Fruit fly (Drosophila melanogaster) whole organism, embryonic: ENCODE results near the gene CG17177.

ENCODE experiments used
- Bgb ChIP-seq: fragments of 200-800 bp; sonication (Bioruptor generic); IDR thresholded peaks from 2 replicates; pipeline ENCODE4 v1.3.6; 2022; ENCODE audit warnings: missing biosample characterization, missing genetic modification characterization; ENCODE audit not compliant: partially characterized antibody
- CG10267 ChIP-seq: fragments of 200-800 bp; sonication (Bioruptor generic); optimal IDR thresholded peaks from 2 replicates; lab custom pipeline; 2018; ENCODE audit warnings: missing biosample characterization, mild to moderate bottlenecking, missing genetic modification characterization, moderate library complexity
- CG11456 ChIP-seq: fragments of 200-800 bp; sonication (Bioruptor generic); IDR thresholded peaks from 3 replicates; pipeline ENCODE4 v1.3.6; 2022; ENCODE audit warnings: missing biosample characterization, missing genetic modification characterization
- CG11504 ChIP-seq: fragments of 200-800 bp; sonication (Bioruptor generic); optimal IDR thresholded peaks from 3 replicates; lab custom pipeline; 2019; ENCODE audit warnings: missing biosample characterization, mild to moderate bottlenecking, missing genetic modification characterization, moderate library complexity
- CG12391 ChIP-seq: fragments of 200-800 bp; sonication (Bioruptor generic); optimal IDR thresholded peaks from 3 replicates; lab custom pipeline; 2018; ENCODE audit warnings: missing biosample characterization, mild to moderate bottlenecking, missing genetic modification characterization, moderate library complexity
- CG12769 ChIP-seq: fragments of 200-800 bp; sonication (Bioruptor generic); optimal IDR thresholded peaks from 2 replicates; lab custom pipeline; 2019; ENCODE audit warnings: missing biosample characterization, mild to moderate bottlenecking, missing genetic modification characterization, moderate library complexity
- CG14710 ChIP-seq: fragments of 200-800 bp; sonication (Bioruptor generic); optimal IDR thresholded peaks from 3 replicates; lab custom pipeline; 2019; ENCODE audit warnings: missing biosample characterization, mild to moderate bottlenecking, missing genetic modification characterization, moderate library complexity
- CG15601 ChIP-seq: fragments of 200-800 bp; sonication (Bioruptor generic); optimal IDR thresholded peaks from 3 replicates; lab custom pipeline; 2019; ENCODE audit warnings: missing biosample characterization, mild to moderate bottlenecking, missing genetic modification characterization, moderate library complexity
- CG1603 ChIP-seq: fragments of 200-800 bp; sonication (Bioruptor generic); optimal IDR thresholded peaks from 2 replicates; lab custom pipeline; 2019; ENCODE audit warnings: missing biosample characterization, mild to moderate bottlenecking, missing genetic modification characterization, moderate library complexity
- CG17359 ChIP-seq: fragments of 200-800 bp; sonication (Bioruptor generic); optimal IDR thresholded peaks from 3 replicates; lab custom pipeline; 2018; ENCODE audit warnings: missing biosample characterization, mild to moderate bottlenecking, missing genetic modification characterization, moderate library complexity
- CG17361 ChIP-seq: fragments of 200-800 bp; sonication (Bioruptor generic); IDR thresholded peaks from 3 replicates; pipeline ENCODE4 v1.3.6; 2022; ENCODE audit warnings: missing biosample characterization, missing genetic modification characterization
- CG2712 ChIP-seq: fragments of 200-800 bp; optimal IDR thresholded peaks from 3 replicates; lab custom pipeline; 2019; ENCODE audit warnings: missing biosample characterization, mild to moderate bottlenecking, missing genetic modification characterization, moderate library complexity
- CG31365 ChIP-seq: fragments of 200-800 bp; sonication (Bioruptor generic); optimal IDR thresholded peaks from 2 replicates; lab custom pipeline; 2018; ENCODE audit warnings: missing biosample characterization, mild to moderate bottlenecking, missing genetic modification characterization
- CG32532 ChIP-seq: fragments of 200-800 bp; sonication (Bioruptor generic); IDR thresholded peaks from 2 replicates; pipeline ENCODE4 v1.3.6; 2022; ENCODE audit warnings: missing biosample characterization, missing genetic modification characterization
- CG3995 ChIP-seq: fragments of 200-800 bp; sonication (Bioruptor generic); optimal IDR thresholded peaks from 3 replicates; lab custom pipeline; 2016; ENCODE audit warnings: missing biosample characterization, missing genetic modification characterization
- CG4360 ChIP-seq: fragments of 200-800 bp; sonication (Bioruptor generic); IDR thresholded peaks from 2 replicates; pipeline ENCODE4 v1.3.6; 2022; ENCODE audit warnings: missing biosample characterization, missing genetic modification characterization
- CG7372 ChIP-seq: fragments of 200-800 bp; sonication (Bioruptor generic); IDR thresholded peaks from 2 replicates; pipeline ENCODE4 v1.3.6; 2022; ENCODE audit warnings: missing biosample characterization, missing genetic modification characterization
- CG7839 ChIP-seq: fragments of 200-800 bp; sonication (Bioruptor generic); optimal IDR thresholded peaks from 3 replicates; lab custom pipeline; 2018; ENCODE audit warnings: missing biosample characterization, mild to moderate bottlenecking, missing genetic modification characterization, moderate library complexity
- CG8290 ChIP-seq, 3 experiments: fragments of 200-800 bp; sonication (Bioruptor generic); optimal IDR thresholded peaks; 2 replicates each; lab custom pipeline; 2016 to 2019; ENCODE audit warnings: missing biosample characterization in 3 of 3, missing genetic modification characterization in 3 of 3, mild to moderate bottlenecking in 2 of 3, moderate library complexity in 1 of 3
- CG9876 ChIP-seq: fragments of 200-800 bp; sonication (Bioruptor generic); optimal IDR thresholded peaks from 2 replicates; lab custom pipeline; 2016; ENCODE audit warnings: missing biosample characterization, missing genetic modification characterization
- CoRest ChIP-seq: fragments of 200-800 bp; sonication (Bioruptor generic); optimal IDR thresholded peaks from 3 replicates; lab custom pipeline; 2018; ENCODE audit warnings: missing biosample characterization, mild to moderate bottlenecking, missing genetic modification characterization, moderate library complexity
- Dip2 ChIP-seq: fragments of 200-800 bp; sonication (Bioruptor generic); IDR thresholded peaks from 2 replicates; pipeline ENCODE4 v1.3.6; 2022; ENCODE audit warnings: missing biosample characterization, missing genetic modification characterization
- Dp ChIP-seq: fragments of 200-800 bp; sonication (Bioruptor generic); optimal IDR thresholded peaks from 2 replicates; lab custom pipeline; 2018; ENCODE audit warnings: missing biosample characterization, mild to moderate bottlenecking, missing genetic modification characterization, moderate library complexity
- E2f2 ChIP-seq: fragments of 200-800 bp; sonication (Bioruptor generic); IDR thresholded peaks from 2 replicates; pipeline ENCODE4 v1.3.6; 2022; ENCODE audit warnings: missing biosample characterization, missing genetic modification characterization
- HmgZ ChIP-seq: fragments of 200-800 bp; sonication (Bioruptor generic); optimal IDR thresholded peaks from 2 replicates; lab custom pipeline; 2018; ENCODE audit warnings: missing biosample characterization, mild to moderate bottlenecking, missing genetic modification characterization
- Hmr ChIP-seq: fragments of 200-800 bp; sonication (Bioruptor generic); optimal IDR thresholded peaks from 3 replicates; lab custom pipeline; 2017; ENCODE audit warnings: mild to moderate bottlenecking, missing biosample characterization, missing genetic modification reagents, missing genetic modification characterization
- PHDP ChIP-seq: fragments of 200-800 bp; sonication (Bioruptor generic); optimal IDR thresholded peaks from 3 replicates; lab custom pipeline; 2018; ENCODE audit warnings: missing biosample characterization, mild to moderate bottlenecking, missing genetic modification characterization, moderate library complexity
- Rfx ChIP-seq: fragments of 200-800 bp; sonication (Bioruptor generic); IDR thresholded peaks from 2 replicates; pipeline ENCODE4 v1.3.6; 2022; ENCODE audit warnings: missing biosample characterization, missing genetic modification characterization
- amos ChIP-seq: fragments of 200-800 bp; sonication (Bioruptor generic); IDR thresholded peaks from 2 replicates; pipeline ENCODE4 v1.3.6; 2022; ENCODE audit warnings: missing biosample characterization, missing genetic modification characterization; ENCODE audit not compliant: partially characterized antibody
- bcd ChIP-seq: fragments of 200-800 bp; sonication (Bioruptor generic); optimal IDR thresholded peaks from 2 replicates; lab custom pipeline; 2017; ENCODE audit warnings: missing biosample characterization, mild to moderate bottlenecking, missing genetic modification characterization
- chinmo ChIP-seq: fragments of 200-800 bp; sonication (Bioruptor generic); IDR thresholded peaks from 4 replicates; pipeline ENCODE4 v1.3.6; 2022; ENCODE audit warnings: missing biosample characterization, missing genetic modification characterization; ENCODE audit not compliant: partially characterized antibody
- dimm ChIP-seq: fragments of 200-800 bp; sonication (Bioruptor generic); IDR thresholded peaks from 2 replicates; pipeline ENCODE4 v1.3.6; 2022; ENCODE audit warnings: missing biosample characterization, missing genetic modification characterization
- dpn ChIP-seq, 2 experiments: fragments of 200-800 bp; sonication (Bioruptor generic); optimal IDR thresholded peaks; 3 replicates each; lab custom pipeline; 2016; ENCODE audit warnings: missing biosample characterization in 2 of 2, missing genetic modification characterization in 2 of 2
- fd102C ChIP-seq: fragments of 200-800 bp; sonication (Bioruptor generic); optimal IDR thresholded peaks from 2 replicates; lab custom pipeline; 2018; ENCODE audit warnings: missing biosample characterization, mild to moderate bottlenecking, missing genetic modification characterization, moderate library complexity
- gem ChIP-seq: fragments of 200-800 bp; sonication (Bioruptor generic); optimal IDR thresholded peaks from 2 replicates; lab custom pipeline; 2019; ENCODE audit warnings: missing biosample characterization, mild to moderate bottlenecking, missing genetic modification characterization, moderate library complexity
- nmo ChIP-seq: fragments of 200-800 bp; sonication (Bioruptor generic); optimal IDR thresholded peaks from 2 replicates; lab custom pipeline; 2018; ENCODE audit warnings: missing biosample characterization, mild to moderate bottlenecking, missing genetic modification characterization, moderate library complexity
- sc ChIP-seq, 3 experiments: fragments of >200 bp in 2 of 3; fragments of 200-800 bp in 1 of 3; sonication (Bioruptor generic) in 1 of 3; optimal IDR thresholded peaks; 2 replicates in 2 of 3; 3 replicates in 1 of 3; lab custom pipeline; 2017; ENCODE audit warnings: mild to moderate bottlenecking in 1 of 3, missing biosample characterization in 1 of 3, missing genetic modification characterization in 1 of 3, missing genetic modification reagents in 1 of 3
- sug ChIP-seq: fragments of 200-800 bp; optimal IDR thresholded peaks from 2 replicates; lab custom pipeline; 2019; ENCODE audit warnings: missing biosample characterization, mild to moderate bottlenecking, missing genetic modification characterization, moderate library complexity
- tll ChIP-seq, 2 experiments: fragments of 200-800 bp in 1 of 2; fragments of >200 bp in 1 of 2; sonication (Bioruptor generic) in 1 of 2; optimal IDR thresholded peaks; 2 replicates each; lab custom pipeline; 2017 to 2019; ENCODE audit warnings: missing biosample characterization in 2 of 2, missing genetic modification characterization in 2 of 2, mild to moderate bottlenecking in 1 of 2, moderate library complexity in 1 of 2
- trem ChIP-seq: fragments of 200-800 bp; optimal IDR thresholded peaks from 3 replicates; lab custom pipeline; 2019; ENCODE audit warnings: missing biosample characterization, mild to moderate bottlenecking, missing genetic modification characterization, moderate library complexity
- tx ChIP-seq: fragments of 200-800 bp; sonication (Bioruptor generic); optimal IDR thresholded peaks from 2 replicates; lab custom pipeline; 2016; ENCODE audit warnings: missing biosample characterization, missing genetic modification characterization
- vvl ChIP-seq: fragments of 200-800 bp; sonication (Bioruptor generic); IDR thresholded peaks from 2 replicates; pipeline ENCODE4 v1.3.6; 2022; ENCODE audit warnings: missing biosample characterization, missing genetic modification characterization
- zen2 ChIP-seq: fragments of 200-800 bp; sonication (Bioruptor generic); IDR thresholded peaks from 3 replicates; pipeline ENCODE4 v1.3.6; 2022; ENCODE audit warnings: missing biosample characterization, missing genetic modification characterization; ENCODE audit not compliant: partially characterized antibody

Gene CG17177

dm6 chr3L:14671546-14671945 lies 29.9 kb downstream of the CG17177 start (continued):
- TF ChIP-seq gem (peak; percentile 21), CG1603 (tag; lab: Kevin White, UChicago) (peak; percentile 27), Hmr (GFP tag; lab: Kevin White, UChicago) (peak; percentile 35), CG32532 (GFP tag; lab: Robert Waterston, UW) (0 out of 2 replicates have a peak, but pooled peaks have one; percentile 23), chinmo (GFP tag; lab: Robert Waterston, UW) (no peak), dimm (GFP tag; lab: Robert Waterston, UW) (no peak), CG31365 (tag; lab: Kevin White, UChicago) (peak; percentile 67), dpn (GFP tag; optimal IDR thresholded peaks at IDR 0.05; lab: Kevin White, UChicago) (peak; percentile 13 to 33), Dip2 (GFP tag; lab: Robert Waterston, UW) (peak; percentile 95), CG17361 (0 out of 3 replicates have a peak, but pooled peaks have one; percentile 28), HmgZ (tag; lab: Kevin White, UChicago) (peak; percentile 24), CG10267 (tag; lab: Kevin White, UChicago) (peak; percentile 22), bcd (GFP tag; lab: Kevin White, UChicago) (no peak), CG15601 (tag; lab: Kevin White, UChicago) (peak; percentile 32), CoRest (tag; lab: Kevin White, UChicago) (peak; percentile 57), Dp (GFP tag; lab: Kevin White, UChicago) (peak; percentile 29), sc (optimal IDR thresholded peaks at IDR 0.05; lab: Kevin White, UChicago) (no peak), sc (GFP tag; optimal IDR thresholded peaks at IDR 0.05; lab: Kevin White, UChicago) (no peak), fd102C (GFP tag; lab: Kevin White, UChicago) (no peak), nmo (GFP tag; lab: Kevin White, UChicago) (peak; percentile 27), CG4360 (no peak), CG9876 (GFP tag; lab: Kevin White, UChicago) (no peak), CG11456 (peak; percentile 58; the same call in 1 of the 3 replicates), CG3995 (peak; percentile 36), CG14710 (peak; percentile 12), amos (GFP tag; lab: Robert Waterston, UW) (peak; percentile 43), E2f2 (GFP tag; lab: Robert Waterston, UW) (0 out of 2 replicates have a peak, but pooled peaks have one; percentile 26), CG11504 (tag; lab: Kevin White, UChicago) (peak; percentile 51), zen2 (GFP tag; lab: Robert Waterston, UW) (no peak), tx (GFP tag; lab: Kevin White, UChicago) (no peak), CG12391 (tag; lab: Kevin White, UChicago) (peak; percentile 8), CG2712 (tag; lab: Kevin White, UChicago) (peak; percentile 53), CG7372 (GFP tag; lab: Robert Waterston, UW) (no peak), CG7839 (tag; lab: Kevin White, UChicago) (peak; percentile 16), sug (tag; lab: Kevin White, UChicago) (peak; percentile 20), CG17359 (tag; lab: Kevin White, UChicago) (peak; percentile 15), vvl (GFP tag; lab: Robert Waterston, UW) (peak; percentile 56; the same call in 1 of the 2 replicates), Rfx (GFP tag; lab: Robert Waterston, UW) (peak; percentile 55), Bgb (peak; percentile 56), CG8290 (GFP tag; optimal IDR thresholded peaks at IDR 0.05; lab: Kevin White, UChicago) (no peak), CG8290 (tag; optimal IDR thresholded peaks at IDR 0.05; lab: Kevin White, UChicago) (peak in 1 of 2 experiments; percentile 34), tll (GFP tag; optimal IDR thresholded peaks at IDR 0.05; lab: Kevin White, UChicago) (no peak), PHDP (tag; lab: Kevin White, UChicago) (no peak), CG12769 (no peak), trem (tag; lab: Kevin White, UChicago) (peak; percentile 39)
